Worm (Caenorhabditis elegans): ENCODE results near the gene ZK757.1.

ZK757.1 gene

DNA sequence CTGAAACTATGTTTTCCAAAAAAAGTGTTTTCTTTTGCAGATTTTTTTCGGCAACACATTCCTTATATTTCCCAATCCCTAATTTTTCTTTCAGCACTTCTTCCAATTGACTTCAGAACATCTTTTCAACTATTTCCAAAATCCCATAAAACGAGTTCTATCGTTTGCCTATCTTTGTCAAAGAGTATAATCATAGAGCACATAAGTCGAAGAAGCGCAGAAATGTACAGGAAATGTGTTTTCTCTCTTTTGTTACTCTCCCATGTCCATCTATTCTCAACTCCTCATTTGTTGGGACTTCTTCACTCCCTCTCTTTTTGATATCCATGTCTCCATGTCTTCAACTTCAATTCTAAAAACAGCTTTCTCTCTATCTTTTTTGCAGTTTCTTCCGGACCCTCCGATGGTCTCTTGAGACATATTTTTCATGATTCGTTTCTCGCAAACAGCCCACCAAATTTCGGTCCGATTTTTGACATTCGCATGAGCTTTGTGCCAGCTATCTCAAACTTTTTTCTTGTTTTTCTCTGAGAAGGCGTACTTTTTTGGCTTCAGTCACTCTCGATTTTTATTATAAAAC, 10.6 kb downstream of the ZK757.1 start, which contains the start of gene twk-48:
Gene twk-48 (plus strand): TSS at position 530 of the 580 bp plus-strand sequence.
- TF ChIP-seq ceh-82 (tag; optimal IDR thresholded peaks at IDR 0.05) (no peak), lin-39 (tag; optimal IDR thresholded peaks at IDR 0.05) (no peak), sma-9 (GFP tag; optimal IDR thresholded peaks at IDR 0.05) (peak; percentile 7), sma-9 (tag; optimal IDR thresholded peaks at IDR 0.05) (no peak), alr-1 (tag; optimal IDR thresholded peaks at IDR 0.05) (no peak), gmeb-1 (tag; optimal IDR thresholded peaks at IDR 0.05) (no peak), C34F6.9 (tag; optimal IDR thresholded peaks at IDR 0.05) (peak; percentile 2), mdl-1 (tag; optimal IDR thresholded peaks at IDR 0.05) (no peak)

DNA sequence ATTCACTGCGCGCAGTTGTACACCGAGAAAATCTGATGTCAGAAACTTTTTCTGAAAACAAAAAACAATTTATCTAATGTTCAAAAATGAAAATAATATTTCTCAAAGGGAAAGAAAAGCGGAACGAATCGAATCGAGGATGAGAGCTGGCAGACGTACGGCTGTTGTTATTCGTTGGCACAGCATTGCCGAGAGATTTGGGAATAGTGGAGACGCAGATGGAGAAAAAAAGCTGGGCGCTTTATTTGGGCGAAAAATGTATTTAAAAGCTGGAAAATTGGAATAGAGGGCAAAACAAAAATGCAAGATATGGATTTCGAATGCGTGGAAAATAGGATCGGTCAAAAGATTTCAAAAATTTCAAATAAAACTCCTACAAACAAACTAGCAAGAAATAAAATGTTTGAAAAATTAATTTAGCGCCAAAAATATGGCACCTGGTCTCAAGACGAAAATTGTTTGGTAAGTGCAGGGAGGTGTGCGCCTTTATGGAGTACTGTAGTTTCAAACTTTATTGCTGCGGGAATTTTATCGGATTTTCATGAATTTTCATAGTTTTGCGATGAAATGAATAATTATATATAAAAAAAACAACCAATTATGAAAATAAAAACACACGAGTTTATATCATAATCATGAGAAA, 11.7 kb downstream of the ZK757.1 start, which contains the start of gene gpdh-2:
Gene gpdh-2 (minus strand): TSS at position 51 of the 643 bp plus-strand sequence.
- peak; percentile 9 for TF ChIP-seq snpc-4 (tag; optimal IDR thresholded peaks at IDR 0.05)
- no peak for TF ChIP-seq ama-1 (optimal IDR thresholded peaks at IDR 0.05)
- no peak for TF ChIP-seq F13H6.1 (tag; optimal IDR thresholded peaks at IDR 0.05)
- no peak for TF ChIP-seq egl-27 (tag; optimal IDR thresholded peaks at IDR 0.05)
- TF ChIP-seq nhr-11 (tag; optimal IDR thresholded peaks at IDR 0.05), result no peak
- TF ChIP-seq unc-39 (tag; optimal IDR thresholded peaks at IDR 0.05), result no peak
- TF ChIP-seq nhr-23 (tag; optimal IDR thresholded peaks at IDR 0.05), result no peak
- TF ChIP-seq ceh-82 (tag; optimal IDR thresholded peaks at IDR 0.05), result no peak
- TF ChIP-seq sem-4 (tag; optimal IDR thresholded peaks at IDR 0.05), result no peak
- TF ChIP-seq nhr-129 (tag; optimal IDR thresholded peaks at IDR 0.05), result peak; percentile 27
- TF ChIP-seq unc-62 (GFP tag; optimal IDR thresholded peaks at IDR 0.05), result no peak
- TF ChIP-seq skn-1 (tag; optimal IDR thresholded peaks at IDR 0.05), result no peak
- TF ChIP-seq lsy-2 (tag; optimal IDR thresholded peaks at IDR 0.05), result peak in 1 of 2 experiments; percentile 14
- no peak for TF ChIP-seq R02D3.7 (tag; optimal IDR thresholded peaks at IDR 0.05)
- TF ChIP-seq zag-1 (tag; optimal IDR thresholded peaks at IDR 0.05), result no peak

DNA sequence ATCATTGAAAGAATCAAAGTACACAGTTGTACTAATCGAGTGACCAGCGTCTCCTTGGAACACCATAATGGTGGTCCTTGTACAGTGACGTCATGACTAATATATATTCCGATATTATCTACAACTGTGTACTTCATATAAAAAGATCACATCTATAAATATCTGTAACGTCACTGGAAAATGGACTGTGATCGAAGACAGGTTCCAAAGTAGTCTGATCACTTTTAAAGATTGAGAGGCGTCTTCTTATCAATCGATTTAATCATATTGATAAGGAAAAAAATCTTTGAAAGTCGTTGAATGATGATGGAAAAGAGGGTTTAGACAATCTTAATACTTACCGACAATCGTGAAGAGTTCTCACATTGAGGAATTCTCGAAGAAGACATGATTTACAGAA, 12.9 kb downstream of the ZK757.1 start:
- TF ChIP-seq nhr-6 (tag; optimal IDR thresholded peaks at IDR 0.05) (no peak), lin-39 (tag; optimal IDR thresholded peaks at IDR 0.05) (no peak), ceh-82 (tag; optimal IDR thresholded peaks at IDR 0.05) (no peak), sma-9 (GFP tag; optimal IDR thresholded peaks at IDR 0.05) (peak; percentile 78), sma-9 (tag; optimal IDR thresholded peaks at IDR 0.05) (no peak), nhr-25 (tag; optimal IDR thresholded peaks at IDR 0.05) (peak; percentile 34), mdl-1 (tag; optimal IDR thresholded peaks at IDR 0.05) (no peak), ama-1 (optimal IDR thresholded peaks at IDR 0.05) (no peak), fos-1 (tag; optimal IDR thresholded peaks at IDR 0.05) (peak; percentile 1)

DNA sequence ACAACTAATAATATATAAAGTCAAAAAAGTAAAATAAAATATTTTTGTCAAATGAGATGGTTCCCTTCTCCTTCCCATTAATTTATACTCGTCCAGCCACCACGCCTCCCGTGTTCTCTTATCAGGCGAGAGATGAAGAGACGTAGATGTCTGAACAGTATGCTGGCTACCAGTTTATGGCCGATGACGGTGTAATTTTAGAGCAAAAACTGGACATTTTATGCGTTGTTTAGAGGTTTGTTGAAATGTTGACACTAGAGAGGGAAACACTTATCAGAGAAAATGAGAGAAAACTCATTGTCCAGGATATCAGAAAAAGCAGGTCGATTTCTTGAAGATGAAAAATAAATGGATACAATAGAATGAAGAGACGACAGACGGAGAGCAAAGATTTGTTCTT, 13.8 kb downstream of the ZK757.1 start:
- TF ChIP-seq lsy-2 (tag; optimal IDR thresholded peaks at IDR 0.05), result peak in 1 of 2 experiments; percentile 6
- TF ChIP-seq sma-9 (GFP tag; optimal IDR thresholded peaks at IDR 0.05), result no peak
- TF ChIP-seq sma-9 (tag; optimal IDR thresholded peaks at IDR 0.05), result no peak
- peak; percentile 50 for TF ChIP-seq crh-2 (tag; optimal IDR thresholded peaks at IDR 0.05)
- peak; percentile 56 for TF ChIP-seq fos-1 (tag; optimal IDR thresholded peaks at IDR 0.05)

DNA sequence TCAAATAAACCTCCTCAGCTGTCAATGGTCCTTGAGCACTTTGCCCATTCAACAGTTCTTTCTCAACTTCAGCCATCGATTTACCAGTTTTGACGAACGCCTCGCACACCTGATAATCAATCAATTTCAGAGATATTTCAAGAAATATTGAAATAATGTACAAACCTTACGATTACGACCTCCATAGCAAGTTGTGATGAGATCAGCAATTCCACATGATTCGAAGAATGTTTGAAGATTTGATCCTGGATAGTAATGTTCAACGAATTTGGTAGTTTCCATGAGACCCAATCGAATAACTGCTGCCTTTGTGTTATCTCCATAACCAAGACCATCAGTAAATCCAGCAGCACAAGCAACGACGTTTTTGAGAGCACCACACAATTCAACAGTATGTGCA, 16.0 kb downstream of the ZK757.1 start:
- TF ChIP-seq skn-1 (tag; optimal IDR thresholded peaks at IDR 0.05) (no peak), nhr-6 (tag; optimal IDR thresholded peaks at IDR 0.05) (no peak), dmd-4 (tag; optimal IDR thresholded peaks at IDR 0.05) (no peak), mbf-1 (tag; optimal IDR thresholded peaks at IDR 0.05) (no peak), nhr-237 (tag; optimal IDR thresholded peaks at IDR 0.05) (no peak), gmeb-1 (tag; optimal IDR thresholded peaks at IDR 0.05) (no peak)

DNA sequence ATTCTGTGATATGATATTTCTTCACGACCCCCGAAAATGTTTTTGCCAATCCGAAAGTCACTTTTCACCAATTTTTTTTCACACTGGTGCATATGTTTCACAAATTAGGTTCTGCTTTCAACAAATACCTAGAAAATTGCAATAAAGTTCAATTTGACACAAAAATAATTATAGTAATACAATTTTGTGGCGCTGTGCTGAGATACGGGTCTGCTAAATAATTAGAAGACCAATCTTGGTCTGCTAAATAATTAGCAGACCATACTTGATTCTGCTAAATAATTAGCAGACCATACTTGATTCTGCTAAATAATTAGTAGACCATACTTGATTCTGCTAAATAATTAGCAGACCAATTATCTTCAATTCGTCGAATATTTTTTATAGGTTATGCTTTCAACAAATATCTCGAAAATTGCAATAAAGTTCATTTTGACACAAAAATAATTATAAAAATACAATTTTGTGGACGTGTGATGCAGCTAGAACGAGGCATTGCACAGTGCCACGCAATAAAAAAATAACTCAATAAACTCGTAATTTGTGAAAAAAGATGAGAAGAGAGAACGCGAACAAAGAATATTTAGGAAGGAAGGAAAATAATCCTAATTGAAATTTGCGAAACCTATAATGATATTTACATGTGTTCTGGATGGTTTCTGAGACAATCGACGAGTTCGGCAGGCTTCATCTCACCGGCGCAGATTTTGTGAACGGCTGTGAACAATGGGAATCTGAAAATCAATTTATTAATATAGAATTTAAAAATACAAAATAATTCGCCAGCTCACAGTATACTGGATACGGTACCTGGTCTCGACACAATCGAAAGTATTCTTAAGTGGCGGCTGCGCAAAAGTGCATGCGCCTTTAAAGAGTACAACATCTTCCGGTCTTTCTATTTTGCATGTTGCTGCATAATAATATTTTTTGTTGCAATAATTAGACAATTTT, 17.0 kb downstream of the ZK757.1 start:
- TF ChIP-seq nhr-21 (tag; optimal IDR thresholded peaks at IDR 0.05) (peak; percentile 7), lsy-2 (tag; optimal IDR thresholded peaks at IDR 0.05) (no peak)

Data from whole organism, L2 larva.